Worm (Caenorhabditis elegans): Measurements from ENCODE around the gene copz-1.

ce11 chrII:10838550-10838949, 34.1 kb upstream of the copz-1 start:
- TF ChIP-seq dao-5 (tag; optimal IDR thresholded peaks at IDR 0.05) (no peak), him-1 (tag; optimal IDR thresholded peaks at IDR 0.05) (no peak)

All from whole organism, L4/young adult.